Fruit fly (Drosophila melanogaster) whole organism, pupa: ENCODE results near the gene CG18764.

Experiments
- CG8159 ChIP-seq: fragments of 200-800 bp; sonication (Bioruptor generic); optimal IDR thresholded peaks from 3 replicates; lab custom pipeline; 2018; ENCODE audit warnings: missing biosample characterization, mild to moderate bottlenecking, missing genetic modification characterization, moderate library complexity
- CG9948 ChIP-seq: fragments of 200-800 bp; sonication (Bioruptor generic); optimal IDR thresholded peaks from 2 replicates; lab custom pipeline; 2018; ENCODE audit warnings: missing biosample characterization, mild to moderate bottlenecking, missing genetic modification characterization, moderate library complexity
- Snoo ChIP-seq: fragments of 200-800 bp; sonication (Bioruptor generic); optimal IDR thresholded peaks from 3 replicates; lab custom pipeline; 2017; ENCODE audit warnings: missing biosample characterization, mild to moderate bottlenecking, missing genetic modification characterization, inconsistent platforms

dm6 chr3R:11655873-11656374 lies 29.2 kb downstream of the CG18764 start, which contains the start of gene CG42327:
- TF ChIP-seq Snoo (tag; lab: Kevin White, UChicago) (peak; percentile 93), CG8159 (tag; lab: Kevin White, UChicago) (peak; percentile 91), CG9948 (peak; percentile 92)
